Fruit fly (Drosophila melanogaster): Measurements from ENCODE around the gene CG13124.
A peak's percentile ranks its signal among the peaks of the same experiment; 100 is the strongest.

Gene CG13124

dm6 chr2L:9915011-9915850 is 6.8 kb upstream of the CG13124 start, which contains the start of gene yip2:
yip2 (plus strand) TSS chr2L:9915253.
- TF ChIP-seq rgr (GFP tag; optimal IDR thresholded peaks at IDR 0.05) (peak; percentile 61), fru (GFP tag; optimal IDR thresholded peaks at IDR 0.05) (peak; percentile 64), pan (optimal IDR thresholded peaks at IDR 0.05) (no peak), woc (GFP tag; optimal IDR thresholded peaks at IDR 0.05) (peak; percentile 61), lola (GFP tag; optimal IDR thresholded peaks at IDR 0.05) (no peak), ey (GFP tag; optimal IDR thresholded peaks at IDR 0.05) (peak; percentile 42), HLH106 (tag; optimal IDR thresholded peaks at IDR 0.05) (peak; percentile 35), h (GFP tag; optimal IDR thresholded peaks at IDR 0.05) (peak; percentile 61), dsf (GFP tag; optimal IDR thresholded peaks at IDR 0.05; ENCODE audit: borderline replicate concordance) (peak; percentile 19), Hr83 (GFP tag; optimal IDR thresholded peaks at IDR 0.05; ENCODE audit: poor library complexity, severe bottlenecking) (peak; percentile 22), GATAd (GFP tag; optimal IDR thresholded peaks at IDR 0.05) (no peak), Vsx2 (GFP tag; optimal IDR thresholded peaks at IDR 0.05; ENCODE audit: partially characterized antibody) (no peak), foxo (GFP tag; optimal IDR thresholded peaks at IDR 0.05) (peak; percentile 17 to 59), Hnf4 (GFP tag; optimal IDR thresholded peaks at IDR 0.05) (peak; percentile 100), OdsH (GFP tag; optimal IDR thresholded peaks at IDR 0.05) (peak; percentile 35), CG9705 (GFP tag; optimal IDR thresholded peaks at IDR 0.05) (peak; percentile 48), usp (GFP tag; optimal IDR thresholded peaks at IDR 0.05) (no peak), br (GFP tag; optimal IDR thresholded peaks at IDR 0.05) (peak; percentile 65), sv (GFP tag; optimal IDR thresholded peaks at IDR 0.05) (peak; percentile 26), psq (GFP tag; optimal IDR thresholded peaks at IDR 0.05) (peak; percentile 43), Sp1 (GFP tag; optimal IDR thresholded peaks at IDR 0.05) (peak; percentile 82), sage (GFP tag; optimal IDR thresholded peaks at IDR 0.05) (peak; percentile 58), Jra (GFP tag; optimal IDR thresholded peaks at IDR 0.05) (peak; percentile 85), Rel (GFP tag; optimal IDR thresholded peaks at IDR 0.05) (peak; percentile 86), Rel (tag; optimal IDR thresholded peaks at IDR 0.05) (peak; percentile 71), dl (GFP tag; optimal IDR thresholded peaks at IDR 0.05; ENCODE audit: insufficient read depth in 1 of 2, partially characterized antibody in 2 of 2) (no peak), CrebA (GFP tag; optimal IDR thresholded peaks at IDR 0.05; ENCODE audit: borderline replicate concordance) (no peak)

- TF ChIP-seq Abd-B (GFP tag; optimal IDR thresholded peaks at IDR 0.05) (no peak), Myc (optimal IDR thresholded peaks at IDR 0.05) (peak; percentile 2), h (GFP tag; optimal IDR thresholded peaks at IDR 0.05) (peak; percentile 13), Hnf4 (GFP tag; optimal IDR thresholded peaks at IDR 0.05) (peak; percentile 31), Hr83 (GFP tag; optimal IDR thresholded peaks at IDR 0.05; ENCODE audit: poor library complexity, severe bottlenecking) (peak; percentile 2), foxo (GFP tag; optimal IDR thresholded peaks at IDR 0.05) (peak in 1 of 2 experiments; percentile 25), Rel (GFP tag; optimal IDR thresholded peaks at IDR 0.05) (no peak), Rel (tag; optimal IDR thresholded peaks at IDR 0.05) (peak; percentile 1), Vsx2 (GFP tag; optimal IDR thresholded peaks at IDR 0.05; ENCODE audit: partially characterized antibody) (no peak), Jra (GFP tag; optimal IDR thresholded peaks at IDR 0.05) (peak; percentile 30)
These were observed 4.3 kb upstream of the CG13124 start, which contains the start of the genes Etl1 and Srp54 for dm6 chr2L:9912570-9913260. Etl1 (minus strand) TSS chr2L:9912608. Srp54 (plus strand) TSS chr2L:9912911.

- TF ChIP-seq fru (GFP tag; optimal IDR thresholded peaks at IDR 0.05) (peak; percentile 20), Rel (GFP tag; optimal IDR thresholded peaks at IDR 0.05) (no peak), Rel (tag; optimal IDR thresholded peaks at IDR 0.05) (peak; percentile 87), Hr78 (GFP tag; optimal IDR thresholded peaks at IDR 0.05) (no peak), h (GFP tag; optimal IDR thresholded peaks at IDR 0.05) (peak; percentile 31), dsf (GFP tag; optimal IDR thresholded peaks at IDR 0.05; ENCODE audit: borderline replicate concordance) (no peak), HLH106 (tag; optimal IDR thresholded peaks at IDR 0.05) (peak; percentile 26), lola (GFP tag; optimal IDR thresholded peaks at IDR 0.05) (no peak), ey (GFP tag; optimal IDR thresholded peaks at IDR 0.05) (peak; percentile 7), dmrt93B (GFP tag; optimal IDR thresholded peaks at IDR 0.05) (no peak), brk (GFP tag; optimal IDR thresholded peaks at IDR 0.05) (no peak), tai (GFP tag; optimal IDR thresholded peaks at IDR 0.05) (no peak), foxo (GFP tag; optimal IDR thresholded peaks at IDR 0.05) (peak in 1 of 2 experiments; percentile 28), Hnf4 (GFP tag; optimal IDR thresholded peaks at IDR 0.05) (peak; percentile 2), Sp1 (GFP tag; optimal IDR thresholded peaks at IDR 0.05) (peak; percentile 9), sv (GFP tag; optimal IDR thresholded peaks at IDR 0.05) (no peak), sage (GFP tag; optimal IDR thresholded peaks at IDR 0.05) (no peak), Jra (GFP tag; optimal IDR thresholded peaks at IDR 0.05) (no peak), psq (GFP tag; optimal IDR thresholded peaks at IDR 0.05) (no peak), OdsH (GFP tag; optimal IDR thresholded peaks at IDR 0.05) (no peak), pan (optimal IDR thresholded peaks at IDR 0.05) (no peak), rgr (GFP tag; optimal IDR thresholded peaks at IDR 0.05) (no peak), Dfd (GFP tag; optimal IDR thresholded peaks at IDR 0.05) (no peak), usp (GFP tag; optimal IDR thresholded peaks at IDR 0.05) (no peak), Mio (GFP tag; optimal IDR thresholded peaks at IDR 0.05) (no peak), woc (GFP tag; optimal IDR thresholded peaks at IDR 0.05) (no peak), dl (GFP tag; optimal IDR thresholded peaks at IDR 0.05; ENCODE audit: insufficient read depth in 1 of 2, partially characterized antibody in 2 of 2) (no peak), Myc (optimal IDR thresholded peaks at IDR 0.05) (no peak)
These were observed 3.4 kb upstream of the CG13124 start for dm6 chr2L:9911783-9912182.
